Fruit fly (Drosophila melanogaster): ENCODE results near the gene CAH3.

- TF ChIP-seq Ets98B (GFP tag; IDR thresholded peaks at IDR 0.05) (peak; percentile 99), CG14655 (GFP tag; optimal IDR thresholded peaks at IDR 0.05) (peak; percentile 96), CG17806 (tag; optimal IDR thresholded peaks at IDR 0.05) (peak; percentile 93), CG8301 (tag; optimal IDR thresholded peaks at IDR 0.05) (peak; percentile 96), CG8159 (tag; optimal IDR thresholded peaks at IDR 0.05) (peak; percentile 91), EcR (GFP tag; optimal IDR thresholded peaks at IDR 0.05) (peak; percentile 17), Snoo (tag; optimal IDR thresholded peaks at IDR 0.05) (peak; percentile 99), Pif1B (GFP tag; optimal IDR thresholded peaks at IDR 0.05) (peak; percentile 94), D1 (tag; optimal IDR thresholded peaks at IDR 0.05) (peak; percentile 54), CG34367 (tag; optimal IDR thresholded peaks at IDR 0.05) (peak; percentile 94)
These were observed 28.3 kb downstream of the CAH3 start, which contains the start of gene Hexo2 for dm6 chrX:8709234-8709843.
